Worm (Caenorhabditis elegans) whole organism, late embryonic: Measurements from ENCODE around the gene ndc-80.

Experiments
- lin-11 ChIP-seq: fragments of 200-800 bp; sonication (Bioruptor generic); optimal IDR thresholded peaks from 2 replicates; lab custom pipeline; 2018; ENCODE audit warnings: mild to moderate bottlenecking, missing genetic modification characterization, missing compliant biosample characterization
- sox-2 ChIP-seq: fragments of 200-800 bp; sonication (Bioruptor generic); IDR thresholded peaks from 2 replicates; pipeline ENCODE4 v1.3.6; 2022; ENCODE audit warnings: missing genetic modification reagents, missing genetic modification characterization, missing compliant biosample characterization

- no peak for TF ChIP-seq sox-2
- TF ChIP-seq lin-11 (tag; lab: Kevin White, UChicago), result no peak
These were observed 10.0 kb upstream of the ndc-80 start, which contains the start of gene W01B6.5 for ce11 chrIV:10075899-10076298.
